Worm (Caenorhabditis elegans) whole organism, L2 larva: ENCODE measurements around the gene F10E9.1.

Source experiments
- C34F6.9 ChIP-seq: fragments of 150-350 bp; optimal IDR thresholded peaks from 2 replicates; lab custom pipeline; 2014; ENCODE audit warnings: missing biosample characterization, missing genetic modification characterization
- Y55F3AM.14 ChIP-seq: fragments of 200-800 bp; sonication (Bioruptor generic); optimal IDR thresholded peaks from 2 replicates; lab custom pipeline; 2018; ENCODE audit warnings: mild to moderate bottlenecking, missing genetic modification characterization, missing compliant biosample characterization
- ZK546.5 ChIP-seq: sonication (generic microtip); optimal IDR thresholded peaks from 2 replicates; lab custom pipeline; 2017; ENCODE audit warnings: missing biosample characterization, missing genetic modification characterization
- blmp-1 ChIP-seq: sonication (generic microtip); optimal IDR thresholded peaks from 2 replicates; lab custom pipeline; 2017; ENCODE audit warnings: missing genetic modification characterization, mild to moderate bottlenecking, missing compliant biosample characterization, antibody characterized with exemption, moderate library complexity; ENCODE audit not compliant: insufficient read depth
- dmd-4 ChIP-seq: sonication (generic microtip); optimal IDR thresholded peaks from 2 replicates; lab custom pipeline; 2017; ENCODE audit warnings: missing biosample characterization, missing genetic modification characterization
- lin-13 ChIP-seq: fragments of 150-350 bp; optimal IDR thresholded peaks from 2 replicates; lab custom pipeline; 2014; ENCODE audit warnings: missing biosample characterization, missing genetic modification reagents, missing genetic modification characterization
- nhr-10 ChIP-seq: sonication (generic microtip); optimal IDR thresholded peaks from 2 replicates; lab custom pipeline; 2017; ENCODE audit warnings: missing biosample characterization, missing genetic modification characterization
- nhr-77 ChIP-seq: fragments of 150-350 bp; optimal IDR thresholded peaks from 2 replicates; lab custom pipeline; 2014; ENCODE audit warnings: missing biosample characterization, missing genetic modification characterization

ce11 chrIII:8324412-8324811 is 1.4 kb downstream of the F10E9.1 start, which contains the start of gene F10E9.12:
- no peak for TF ChIP-seq Y55F3AM.14
- no peak for TF ChIP-seq nhr-77 (tag; lab: Kevin White, UChicago)
- no peak for TF ChIP-seq C34F6.9
- no peak for TF ChIP-seq lin-13 (GFP tag; lab: Kevin White, UChicago)
- no peak for TF ChIP-seq ZK546.5 (tag; lab: Kevin White, UChicago)
- TF ChIP-seq nhr-10 = no peak
- no peak for TF ChIP-seq dmd-4 (tag; lab: Kevin White, UChicago)
- no peak for TF ChIP-seq blmp-1
